Fruit fly (Drosophila melanogaster): ENCODE results near the gene CG10713.

dm6 chr3L:13420212-13420611, 14.8 kb downstream of the CG10713 start:
- TF ChIP-seq cnc (optimal IDR thresholded peaks at IDR 0.05) (no peak), CG14711 (tag; optimal IDR thresholded peaks at IDR 0.05) (no peak), cic (GFP tag; optimal IDR thresholded peaks at IDR 0.05) (no peak), kay (GFP tag; ENCODE audit: borderline replicate concordance) (peak; percentile 15), Mnt (GFP tag; optimal IDR thresholded peaks at IDR 0.05) (no peak), toe (GFP tag; optimal IDR thresholded peaks at IDR 0.05) (no peak), ovo (GFP tag; optimal IDR thresholded peaks at IDR 0.05) (no peak), CG7045 (GFP tag; optimal IDR thresholded peaks at IDR 0.05) (no peak), pad (GFP tag; optimal IDR thresholded peaks at IDR 0.05) (no peak)
